Fruit fly (Drosophila melanogaster) whole organism, embryonic: ENCODE results near the gene mas.
A peak's percentile ranks its signal among the peaks of the same experiment; 100 is the strongest.

Experiments
- CG10267 ChIP-seq: fragments of 200-800 bp; sonication (Bioruptor generic); optimal IDR thresholded peaks from 2 replicates; lab custom pipeline; 2018; ENCODE audit warnings: missing biosample characterization, mild to moderate bottlenecking, missing genetic modification characterization, moderate library complexity
- CG12769 ChIP-seq: fragments of 200-800 bp; sonication (Bioruptor generic); optimal IDR thresholded peaks from 2 replicates; lab custom pipeline; 2019; ENCODE audit warnings: missing biosample characterization, mild to moderate bottlenecking, missing genetic modification characterization, moderate library complexity
- CG13296 ChIP-seq: fragments of 200-800 bp; sonication (Bioruptor generic); optimal IDR thresholded peaks from 3 replicates; lab custom pipeline; 2018; ENCODE audit warnings: missing biosample characterization, mild to moderate bottlenecking, missing genetic modification characterization
- CG13424 ChIP-seq: fragments of 200-800 bp; sonication (Bioruptor generic); optimal IDR thresholded peaks from 2 replicates; lab custom pipeline; 2019; ENCODE audit warnings: missing biosample characterization, mild to moderate bottlenecking, missing genetic modification characterization, moderate library complexity
- CG13894 ChIP-seq: fragments of 200-800 bp; sonication (Bioruptor generic); optimal IDR thresholded peaks from 3 replicates; lab custom pipeline; 2018; ENCODE audit warnings: missing biosample characterization, mild to moderate bottlenecking, missing genetic modification characterization, moderate library complexity
- CG15696 ChIP-seq: fragments of 200-800 bp; sonication (Bioruptor generic); optimal IDR thresholded peaks from 2 replicates; lab custom pipeline; 2019; ENCODE audit warnings: missing biosample characterization, mild to moderate bottlenecking, missing genetic modification characterization, moderate library complexity
- CG16813 ChIP-seq: fragments of 200-800 bp; sonication (Bioruptor generic); IDR thresholded peaks from 3 replicates; pipeline ENCODE4 v1.3.6; 2022; ENCODE audit warnings: missing biosample characterization, missing genetic modification characterization; ENCODE audit not compliant: partially characterized antibody
- CG16815 ChIP-seq: fragments of 200-800 bp; sonication (Bioruptor generic); optimal IDR thresholded peaks from 3 replicates; lab custom pipeline; 2017; ENCODE audit warnings: missing biosample characterization, mild to moderate bottlenecking, missing genetic modification characterization
- CG17568 ChIP-seq: fragments of 200-800 bp; sonication (Bioruptor generic); optimal IDR thresholded peaks from 2 replicates; lab custom pipeline; 2018; ENCODE audit warnings: missing biosample characterization, mild to moderate bottlenecking, missing genetic modification characterization, moderate library complexity
- CG2199 ChIP-seq: fragments of 200-800 bp; sonication (Bioruptor generic); IDR thresholded peaks from 3 replicates; pipeline ENCODE4 v1.3.6; 2022; ENCODE audit warnings: missing biosample characterization, missing genetic modification characterization
- CG3065 ChIP-seq: fragments of 200-800 bp; sonication (Bioruptor generic); optimal IDR thresholded peaks from 2 replicates; lab custom pipeline; 2016; ENCODE audit warnings: missing biosample characterization, missing genetic modification characterization
- CG31224 ChIP-seq: fragments of 200-800 bp; sonication (Bioruptor generic); IDR thresholded peaks from 2 replicates; pipeline ENCODE4 v1.3.6; 2022; ENCODE audit warnings: missing biosample characterization, missing genetic modification characterization
- CG3838 ChIP-seq: fragments of 200-800 bp; sonication (Bioruptor generic); optimal IDR thresholded peaks from 3 replicates; lab custom pipeline; 2016; ENCODE audit warnings: missing biosample characterization, missing genetic modification characterization
- CG4360 ChIP-seq: fragments of 200-800 bp; sonication (Bioruptor generic); IDR thresholded peaks from 2 replicates; pipeline ENCODE4 v1.3.6; 2022; ENCODE audit warnings: missing biosample characterization, missing genetic modification characterization
- CG4707 ChIP-seq: fragments of 200-800 bp; sonication (Bioruptor generic); optimal IDR thresholded peaks from 2 replicates; lab custom pipeline; 2018; ENCODE audit warnings: missing biosample characterization, mild to moderate bottlenecking, missing genetic modification characterization, moderate library complexity
- CG6813 ChIP-seq: fragments of 200-800 bp; sonication (Bioruptor generic); optimal IDR thresholded peaks from 2 replicates; lab custom pipeline; 2017; ENCODE audit warnings: missing biosample characterization, missing genetic modification characterization, mild to moderate bottlenecking, moderate library complexity, missing genetic modification reagents
- CG9609 ChIP-seq: fragments of 200-800 bp; sonication (Bioruptor generic); optimal IDR thresholded peaks from 3 replicates; lab custom pipeline; 2016; ENCODE audit warnings: missing biosample characterization, missing genetic modification characterization
- CoRest ChIP-seq: fragments of 200-800 bp; sonication (Bioruptor generic); optimal IDR thresholded peaks from 3 replicates; lab custom pipeline; 2018; ENCODE audit warnings: missing biosample characterization, mild to moderate bottlenecking, missing genetic modification characterization, moderate library complexity
- D19A ChIP-seq: fragments of 200-800 bp; optimal IDR thresholded peaks from 3 replicates; lab custom pipeline; 2019; ENCODE audit warnings: missing biosample characterization, mild to moderate bottlenecking, missing genetic modification characterization, moderate library complexity
- Hand ChIP-seq: fragments of 200-800 bp; sonication (Bioruptor generic); optimal IDR thresholded peaks from 2 replicates; lab custom pipeline; 2017; ENCODE audit warnings: mild to moderate bottlenecking, missing biosample characterization, missing genetic modification reagents, missing genetic modification characterization
- Hr51 ChIP-seq, 2 experiments: fragments of 200-800 bp; sonication (Bioruptor generic); optimal IDR thresholded peaks; 2 replicates in 1 of 2; 3 replicates in 1 of 2; lab custom pipeline; 2016 to 2018; ENCODE audit warnings: missing biosample characterization in 2 of 2, missing genetic modification characterization in 2 of 2, mild to moderate bottlenecking in 1 of 2, moderate library complexity in 1 of 2
- MESR4 ChIP-seq: fragments of 200-800 bp; sonication (Bioruptor generic); optimal IDR thresholded peaks from 2 replicates; lab custom pipeline; 2018; ENCODE audit warnings: missing biosample characterization, mild to moderate bottlenecking, missing genetic modification characterization, moderate library complexity
- Med ChIP-seq: fragments of 200-800 bp; sonication (Bioruptor generic); peaks from one replicate; lab custom pipeline; 2016; ENCODE audit warnings: missing biosample characterization, missing genetic modification characterization, mild to moderate bottlenecking, inconsistent platforms, moderate library complexity
- Poxn ChIP-seq: fragments of 200-800 bp; sonication (Bioruptor generic); IDR thresholded peaks from 2 replicates; pipeline ENCODE4 v1.3.6; 2022; ENCODE audit warnings: missing biosample characterization, missing genetic modification characterization
- Ravus ChIP-seq: fragments of 200-800 bp; sonication (Bioruptor generic); IDR thresholded peaks from 2 replicates; pipeline ENCODE4 v1.3.6; 2022; ENCODE audit warnings: missing biosample characterization, missing genetic modification characterization
- Sry-β ChIP-seq: fragments of 200-800 bp; sonication (Bioruptor generic); optimal IDR thresholded peaks from 2 replicates; lab custom pipeline; 2018; ENCODE audit warnings: missing biosample characterization, mild to moderate bottlenecking, missing genetic modification characterization, moderate library complexity
- Xrp1 ChIP-seq: fragments of 200-800 bp; sonication (Bioruptor generic); IDR thresholded peaks from 2 replicates; pipeline ENCODE4 v1.3.6; 2022; ENCODE audit warnings: missing biosample characterization, missing genetic modification characterization
- ac ChIP-seq: fragments of 200-800 bp; sonication (Bioruptor generic); optimal IDR thresholded peaks from 3 replicates; lab custom pipeline; 2017; ENCODE audit warnings: missing biosample characterization, mild to moderate bottlenecking, missing genetic modification characterization
- az2 ChIP-seq: fragments of 200-800 bp; sonication (Bioruptor generic); optimal IDR thresholded peaks from 3 replicates; lab custom pipeline; 2016; ENCODE audit warnings: missing biosample characterization, missing genetic modification characterization
- eve ChIP-seq, 2 experiments: fragments of >200 bp; optimal IDR thresholded peaks; 2 replicates each; lab custom pipeline; 2017; ENCODE audit warnings: missing biosample characterization in 2 of 2, missing genetic modification characterization in 2 of 2
- eyg ChIP-seq: fragments of 200-800 bp; sonication (Bioruptor generic); optimal IDR thresholded peaks from 3 replicates; lab custom pipeline; 2016; ENCODE audit warnings: missing biosample characterization, missing genetic modification characterization
- fd3F ChIP-seq: fragments of 200-800 bp; sonication (Bioruptor generic); optimal IDR thresholded peaks from 2 replicates; lab custom pipeline; 2018; ENCODE audit warnings: missing biosample characterization, mild to moderate bottlenecking, missing genetic modification characterization, moderate library complexity
- gfzf ChIP-seq: fragments of 200-800 bp; sonication (Bioruptor generic); optimal IDR thresholded peaks from 2 replicates; lab custom pipeline; 2016; ENCODE audit warnings: missing biosample characterization, mild to moderate bottlenecking, missing genetic modification characterization, moderate library complexity
- grau ChIP-seq: fragments of 200-800 bp; optimal IDR thresholded peaks from 3 replicates; lab custom pipeline; 2019; ENCODE audit warnings: missing biosample characterization, mild to moderate bottlenecking, missing genetic modification characterization, moderate library complexity
- kay ChIP-seq: fragments of 200-800 bp; sonication (Bioruptor generic); optimal IDR thresholded peaks from 2 replicates; lab custom pipeline; 2016; ENCODE audit warnings: missing biosample characterization, missing genetic modification characterization
- ken ChIP-seq: fragments of 200-800 bp; sonication (Bioruptor generic); IDR thresholded peaks from 3 replicates; pipeline ENCODE4 v1.3.6; 2022; ENCODE audit warnings: missing biosample characterization, missing genetic modification characterization
- nom ChIP-seq: fragments of 200-800 bp; sonication (Bioruptor generic); optimal IDR thresholded peaks from 2 replicates; lab custom pipeline; 2017; ENCODE audit warnings: missing biosample characterization, missing genetic modification characterization, mild to moderate bottlenecking, moderate library complexity, missing genetic modification reagents
- sens-2 ChIP-seq: fragments of 200-800 bp; sonication (Bioruptor generic); IDR thresholded peaks from 2 replicates; pipeline ENCODE4 v1.3.6; 2022; ENCODE audit warnings: missing biosample characterization, missing genetic modification characterization
- sob ChIP-seq: fragments of 200-800 bp; sonication (Bioruptor generic); IDR thresholded peaks from 2 replicates; pipeline ENCODE4 v1.3.6; 2022; ENCODE audit warnings: missing biosample characterization, missing genetic modification characterization
- sr ChIP-seq: fragments of 200-800 bp; sonication (Bioruptor generic); IDR thresholded peaks from 3 replicates; pipeline ENCODE4 v1.3.6; 2022; ENCODE audit warnings: missing biosample characterization, missing genetic modification characterization
- z ChIP-seq: fragments of 200-800 bp; sonication (Bioruptor generic); IDR thresholded peaks from 3 replicates; pipeline ENCODE4 v1.3.6; 2022; ENCODE audit warnings: missing biosample characterization, missing genetic modification characterization
- zfh2 ChIP-seq: fragments of 200-800 bp; sonication (Bioruptor generic); optimal IDR thresholded peaks from 2 replicates; lab custom pipeline; 2016; ENCODE audit warnings: missing biosample characterization, missing genetic modification characterization

Gene mas

DNA sequence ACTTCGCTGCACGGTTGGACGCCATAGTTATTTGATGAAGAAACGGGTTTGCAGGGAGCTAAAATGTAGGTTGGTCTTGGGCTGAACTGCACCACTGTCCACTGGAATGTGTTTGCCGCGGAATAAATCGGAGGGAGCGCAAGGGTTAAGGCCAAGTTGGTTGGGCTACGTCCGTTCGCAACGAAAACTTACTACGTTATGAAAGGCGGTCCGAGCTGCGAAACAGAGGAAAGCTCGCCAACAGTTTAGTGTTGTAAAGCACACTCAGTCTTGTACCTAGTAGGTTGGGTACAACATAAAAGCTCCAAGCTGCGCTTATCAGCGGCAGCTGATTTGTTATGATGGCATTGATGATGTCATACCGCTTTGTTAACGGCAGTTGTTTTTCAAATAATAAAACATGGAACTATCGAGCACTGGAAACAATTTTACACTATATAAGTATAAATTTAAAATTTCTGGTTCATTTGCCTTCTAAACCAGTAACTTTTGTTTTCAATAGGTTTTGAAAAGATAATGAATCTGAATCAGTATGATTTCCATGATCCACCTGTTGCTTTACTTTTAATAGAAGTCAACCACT, 45.0 kb downstream of the mas start, which contains the start of gene Chd64 (continued):
- TF ChIP-seq CG4707 = peak; percentile 40
- TF ChIP-seq CG6813 (GFP tag; lab: Kevin White, UChicago) = peak; percentile 67
- peak; percentile 37 for TF ChIP-seq az2 (GFP tag; lab: Kevin White, UChicago)
- TF ChIP-seq nom (GFP tag; lab: Kevin White, UChicago) = peak; percentile 74
- TF ChIP-seq CG3838 (GFP tag; lab: Kevin White, UChicago) = no peak
- no peak for TF ChIP-seq Sry-β (GFP tag; lab: Kevin White, UChicago)
- no peak for TF ChIP-seq CG3065
- peak; percentile 62; the same call in 1 of the 2 replicates for TF ChIP-seq sob (GFP tag; lab: Robert Waterston, UW)
- 0 out of 3 replicates have a peak, but pooled peaks have one; percentile 20 for TF ChIP-seq CG16813
- TF ChIP-seq kay (GFP tag; lab: Kevin White, UChicago) = peak; percentile 34
- peak; percentile 93 for TF ChIP-seq CG12769
- peak; percentile 52; the same call in 1 of the 2 replicates for TF ChIP-seq CG4360 (GFP tag; lab: Robert Waterston, UW)
- TF ChIP-seq CG17568 (GFP tag; lab: Kevin White, UChicago) = peak; percentile 62
- TF ChIP-seq ken (GFP tag; lab: Robert Waterston, UW) = peak; percentile 29; the same call in 1 of the 3 replicates
- no peak for TF ChIP-seq CoRest (tag; lab: Kevin White, UChicago)
- no peak for TF ChIP-seq eyg (GFP tag; lab: Kevin White, UChicago)
- peak; percentile 55; the same call in 1 of the 3 replicates for TF ChIP-seq sr (GFP tag; lab: Robert Waterston, UW)
- TF ChIP-seq sens-2 (GFP tag; lab: Robert Waterston, UW) = no peak
- TF ChIP-seq Poxn (GFP tag; lab: Robert Waterston, UW) = no peak
- TF ChIP-seq Xrp1 (GFP tag; lab: Robert Waterston, UW) = peak; percentile 11; the same call in 1 of the 2 replicates
- TF ChIP-seq MESR4 (GFP tag; lab: Kevin White, UChicago) = peak; percentile 10
- TF ChIP-seq gfzf (GFP tag; lab: Kevin White, UChicago) = no peak
- peak; percentile 68 for TF ChIP-seq CG10267 (tag; lab: Kevin White, UChicago)
- peak; percentile 68 for TF ChIP-seq Hand
- TF ChIP-seq CG16815 = no peak
- TF ChIP-seq fd3F (GFP tag; lab: Kevin White, UChicago) = peak; percentile 3

DNA sequence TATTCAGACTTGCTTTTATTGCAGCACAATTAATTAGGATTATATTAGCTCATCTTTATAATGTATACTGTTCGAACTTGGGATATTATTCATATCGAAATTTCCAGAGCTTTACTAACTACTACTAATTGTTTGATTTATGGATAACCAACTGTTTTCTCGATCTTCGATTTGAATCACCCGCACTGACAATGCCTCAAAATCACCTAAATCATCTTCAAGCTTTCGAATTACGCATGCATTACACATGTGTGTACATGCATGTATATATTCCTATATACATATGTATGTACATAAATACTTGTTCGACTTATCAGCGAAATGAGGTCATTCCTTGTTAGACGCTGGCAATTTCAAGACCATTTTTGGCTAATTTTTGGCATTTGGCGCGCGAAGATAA, 45.7 kb downstream of the mas start:
- TF ChIP-seq CG13296 (GFP tag; lab: Kevin White, UChicago) (no peak), grau (tag; lab: Kevin White, UChicago) (peak; percentile 50), eve (GFP tag; optimal IDR thresholded peaks at IDR 0.05; lab: Kevin White, UChicago) (peak in 1 of 2 experiments; percentile 58)

DNA sequence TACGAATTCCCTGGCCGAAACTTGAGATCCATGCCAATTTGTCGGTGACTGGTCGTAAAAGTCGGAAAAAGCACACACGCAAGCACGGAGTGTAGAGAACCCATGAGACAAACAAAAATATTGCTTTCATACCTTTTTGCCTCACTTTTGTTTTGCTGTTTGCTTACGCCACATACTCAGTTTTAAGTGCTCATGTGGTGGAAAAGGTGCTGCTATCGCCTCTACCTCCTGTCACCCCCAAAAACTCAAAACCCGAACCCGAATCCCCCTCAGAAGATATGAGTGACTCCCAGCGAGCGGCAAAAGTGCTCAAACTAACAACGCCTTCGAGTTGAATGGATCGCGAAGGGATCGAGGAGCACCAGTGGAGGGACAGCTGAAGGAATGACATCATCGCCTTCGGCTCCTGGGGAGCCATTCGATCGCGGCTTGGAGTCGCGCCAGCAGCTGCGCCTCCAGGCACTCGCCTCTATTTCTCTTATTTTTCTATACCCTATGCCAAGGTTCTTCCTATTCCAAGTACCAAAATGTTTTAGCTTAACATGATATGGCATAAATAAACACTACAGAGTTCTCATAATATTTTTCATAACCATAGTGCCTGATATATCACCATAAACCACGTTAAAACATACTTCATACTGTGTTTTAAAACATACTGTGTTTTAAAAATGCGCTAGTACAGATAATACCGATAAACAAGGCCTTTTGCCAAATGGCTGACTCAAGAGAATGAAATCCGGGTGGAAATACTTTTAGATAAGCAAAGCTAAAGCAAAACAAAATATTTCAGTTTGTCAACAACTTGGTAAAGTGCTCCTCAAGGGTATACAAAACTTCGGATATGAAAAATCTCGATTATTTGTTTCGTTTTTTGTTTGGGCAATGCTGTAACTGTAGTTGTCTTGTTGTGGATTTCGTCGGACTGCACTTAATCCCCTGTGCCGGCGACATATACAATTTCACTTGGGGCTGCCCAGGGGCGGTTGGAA, 46.6 kb downstream of the mas start:
- TF ChIP-seq Med (GFP tag; lab: Kevin White, UChicago) (no peak), zfh2 (GFP tag; lab: Kevin White, UChicago) (no peak), D19A (tag; lab: Kevin White, UChicago) (peak; percentile 84), Hr51 (GFP tag; optimal IDR thresholded peaks at IDR 0.05; lab: Kevin White, UChicago) (peak in 1 of 2 experiments; percentile 2), CG2199 (GFP tag; lab: Robert Waterston, UW) (0 out of 3 replicates have a peak, but pooled peaks have one; percentile 10), CG31224 (GFP tag; lab: Robert Waterston, UW) (no peak), ac (no peak), CG15696 (tag; lab: Kevin White, UChicago) (no peak), Ravus (GFP tag; lab: Robert Waterston, UW) (no peak), CG9609 (GFP tag; lab: Kevin White, UChicago) (no peak), CG13424 (tag; lab: Kevin White, UChicago) (no peak), CG13894 (tag; lab: Kevin White, UChicago) (peak; percentile 19), z (GFP tag; lab: Robert Waterston, UW) (peak; percentile 89)
